Worm (Caenorhabditis elegans): ENCODE measurements around the gene sdz-6.
A peak's percentile ranks its signal among the peaks of the same experiment; 100 is the strongest.

The sdz-6 gene

ce11 chrV:19337333-19337732, 16.9 kb downstream of the sdz-6 start:
- TF ChIP-seq ama-1 (optimal IDR thresholded peaks at IDR 0.05) (no peak), nhr-6 (tag; optimal IDR thresholded peaks at IDR 0.05) (no peak), R02D3.7 (tag; optimal IDR thresholded peaks at IDR 0.05) (no peak), gmeb-1 (tag; optimal IDR thresholded peaks at IDR 0.05) (no peak), F13H6.1 (tag; optimal IDR thresholded peaks at IDR 0.05) (no peak), mbf-1 (tag; optimal IDR thresholded peaks at IDR 0.05) (no peak), ztf-1 (GFP tag; conservative IDR thresholded peaks at IDR 0.05) (no peak), dmd-4 (tag; optimal IDR thresholded peaks at IDR 0.05) (no peak), sma-3 (GFP tag; optimal IDR thresholded peaks at IDR 0.05) (no peak), aly-2 (tag; optimal IDR thresholded peaks at IDR 0.05) (no peak), nhr-21 (tag; optimal IDR thresholded peaks at IDR 0.05) (no peak), nhr-11 (tag; optimal IDR thresholded peaks at IDR 0.05) (no peak)

- TF ChIP-seq ztf-4 (tag; optimal IDR thresholded peaks at IDR 0.05) (no peak), nhr-129 (tag; optimal IDR thresholded peaks at IDR 0.05) (peak; percentile 15), sma-3 (GFP tag; optimal IDR thresholded peaks at IDR 0.05) (no peak)
Measured at ce11 chrV:19351944-19352343, 31.5 kb downstream of the sdz-6 start.

ce11 chrV:19354506-19354905, 34.1 kb downstream of the sdz-6 start:
- TF ChIP-seq aly-2 (tag; optimal IDR thresholded peaks at IDR 0.05): no peak
- no peak for TF ChIP-seq elt-1 (tag; optimal IDR thresholded peaks at IDR 0.05)
- TF ChIP-seq blmp-1 (tag; optimal IDR thresholded peaks at IDR 0.05; ENCODE audit: insufficient read depth): no peak
- no peak for TF ChIP-seq elt-3 (tag; optimal IDR thresholded peaks at IDR 0.05)
- no peak for TF ChIP-seq F13H6.1 (tag; optimal IDR thresholded peaks at IDR 0.05)
- no peak for TF ChIP-seq sma-9 (GFP tag; optimal IDR thresholded peaks at IDR 0.05)
- TF ChIP-seq sma-9 (tag; optimal IDR thresholded peaks at IDR 0.05): no peak
- TF ChIP-seq lsy-2 (tag; optimal IDR thresholded peaks at IDR 0.05): no peak

ce11 chrV:19355219-19355618, 34.8 kb downstream of the sdz-6 start:
- TF ChIP-seq crh-2 (tag; optimal IDR thresholded peaks at IDR 0.05): no peak
- no peak for TF ChIP-seq ztf-4 (tag; optimal IDR thresholded peaks at IDR 0.05)
- TF ChIP-seq aly-2 (tag; optimal IDR thresholded peaks at IDR 0.05): no peak
- TF ChIP-seq lin-39 (tag; optimal IDR thresholded peaks at IDR 0.05): no peak
- TF ChIP-seq ZK546.5 (tag; optimal IDR thresholded peaks at IDR 0.05): no peak
- TF ChIP-seq unc-62 (GFP tag; optimal IDR thresholded peaks at IDR 0.05): no peak
- TF ChIP-seq lin-13 (GFP tag; optimal IDR thresholded peaks at IDR 0.05): no peak

ce11 chrV:19356717-19357116, 36.3 kb downstream of the sdz-6 start:
- TF ChIP-seq nhr-25 (tag; optimal IDR thresholded peaks at IDR 0.05) (no peak), nhr-21 (tag; optimal IDR thresholded peaks at IDR 0.05) (no peak), mab-5 (tag; optimal IDR thresholded peaks at IDR 0.05) (no peak), nhr-77 (tag; optimal IDR thresholded peaks at IDR 0.05) (no peak), mdl-1 (tag; optimal IDR thresholded peaks at IDR 0.05) (no peak), ZK546.5 (tag; optimal IDR thresholded peaks at IDR 0.05) (no peak), skn-1 (tag; optimal IDR thresholded peaks at IDR 0.05) (no peak), nhr-23 (tag; optimal IDR thresholded peaks at IDR 0.05) (no peak), lin-11 (tag; optimal IDR thresholded peaks at IDR 0.05) (no peak), nhr-10 (tag; optimal IDR thresholded peaks at IDR 0.05) (no peak), alr-1 (tag; optimal IDR thresholded peaks at IDR 0.05) (no peak), dmd-4 (tag; optimal IDR thresholded peaks at IDR 0.05) (no peak), R02D3.7 (tag; optimal IDR thresholded peaks at IDR 0.05) (no peak), unc-55 (GFP tag; optimal IDR thresholded peaks at IDR 0.05) (no peak), elt-3 (tag; optimal IDR thresholded peaks at IDR 0.05) (no peak), ceh-16 (tag; optimal IDR thresholded peaks at IDR 0.05) (no peak)

- TF ChIP-seq mbf-1 (tag; optimal IDR thresholded peaks at IDR 0.05): no peak
- TF ChIP-seq ceh-16 (tag; optimal IDR thresholded peaks at IDR 0.05): no peak
- TF ChIP-seq C34F6.9 (tag; optimal IDR thresholded peaks at IDR 0.05): no peak
- no peak for TF ChIP-seq dmd-4 (tag; optimal IDR thresholded peaks at IDR 0.05)
- TF ChIP-seq nhr-77 (tag; optimal IDR thresholded peaks at IDR 0.05): no peak
- no peak for TF ChIP-seq nhr-11 (tag; optimal IDR thresholded peaks at IDR 0.05)
- no peak for TF ChIP-seq blmp-1 (tag; optimal IDR thresholded peaks at IDR 0.05; ENCODE audit: insufficient read depth)
- TF ChIP-seq lin-11 (tag; optimal IDR thresholded peaks at IDR 0.05): no peak
- TF ChIP-seq lin-39 (tag; optimal IDR thresholded peaks at IDR 0.05): no peak
- no peak for TF ChIP-seq crh-2 (tag; optimal IDR thresholded peaks at IDR 0.05)
- TF ChIP-seq sma-9 (GFP tag; optimal IDR thresholded peaks at IDR 0.05): no peak
- no peak for TF ChIP-seq sma-9 (tag; optimal IDR thresholded peaks at IDR 0.05)
- no peak for TF ChIP-seq zag-1 (tag; optimal IDR thresholded peaks at IDR 0.05)
- no peak for TF ChIP-seq ztf-4 (tag; optimal IDR thresholded peaks at IDR 0.05)
- no peak for TF ChIP-seq skn-1 (tag; optimal IDR thresholded peaks at IDR 0.05)
- TF ChIP-seq sem-4 (tag; optimal IDR thresholded peaks at IDR 0.05): no peak
- TF ChIP-seq nhr-12 (tag; optimal IDR thresholded peaks at IDR 0.05): no peak
- TF ChIP-seq ceh-82 (tag; optimal IDR thresholded peaks at IDR 0.05): no peak
- no peak for TF ChIP-seq ztf-1 (GFP tag; conservative IDR thresholded peaks at IDR 0.05)
- TF ChIP-seq lin-13 (GFP tag; optimal IDR thresholded peaks at IDR 0.05): no peak
- TF ChIP-seq mab-5 (tag; optimal IDR thresholded peaks at IDR 0.05): no peak
Measured at ce11 chrV:19358039-19358438, 37.6 kb downstream of the sdz-6 start.
